Worm (Caenorhabditis elegans) whole organism, L3 larva: ENCODE data around the gene fbxb-95.

Experiments used
- R02D3.7 ChIP-seq: fragments of 150-350 bp; optimal IDR thresholded peaks from 2 replicates; lab custom pipeline; 2014; ENCODE audit warnings: missing biosample characterization, missing genetic modification characterization
- ama-1 ChIP-seq: fragments of 150-350 bp; optimal IDR thresholded peaks from 2 replicates; lab custom pipeline; 2018
- ceh-9 ChIP-seq: sonication (generic microtip); optimal IDR thresholded peaks from 2 replicates; lab custom pipeline; 2018; ENCODE audit warnings: missing biosample characterization, missing genetic modification characterization
- fos-1 ChIP-seq: fragments of 150-350 bp; optimal IDR thresholded peaks from 2 replicates; lab custom pipeline; 2014; ENCODE audit warnings: missing biosample characterization, missing genetic modification characterization
- nhr-12 ChIP-seq: fragments of 150-350 bp; optimal IDR thresholded peaks from 2 replicates; lab custom pipeline; 2014; ENCODE audit warnings: missing biosample characterization, missing genetic modification characterization
- nhr-237 ChIP-seq: fragments of 150-350 bp; optimal IDR thresholded peaks from 2 replicates; lab custom pipeline; 2014; ENCODE audit warnings: missing biosample characterization, missing genetic modification characterization
- nhr-25 ChIP-seq: sonication (generic microtip); optimal IDR thresholded peaks from 2 replicates; lab custom pipeline; 2017; ENCODE audit warnings: missing biosample characterization, missing genetic modification characterization
- nhr-43 ChIP-seq: sonication (generic microtip); optimal IDR thresholded peaks from 2 replicates; lab custom pipeline; 2016; ENCODE audit warnings: mild to moderate bottlenecking, missing genetic modification characterization, missing compliant biosample characterization; ENCODE audit not compliant: poor library complexity, severe bottlenecking
- nhr-77 ChIP-seq: fragments of 150-350 bp; optimal IDR thresholded peaks from 2 replicates; lab custom pipeline; 2014; ENCODE audit warnings: missing biosample characterization, missing genetic modification characterization
- unc-62 ChIP-seq: fragments of 150-350 bp; sonication (generic microtip); optimal IDR thresholded peaks from 4 replicates; lab custom pipeline; 2014; ENCODE audit warnings: missing biosample characterization, missing genetic modification reagents, missing genetic modification characterization
- ztf-11 ChIP-seq: fragments of 150-350 bp; optimal IDR thresholded peaks from 2 replicates; lab custom pipeline; 2014; ENCODE audit warnings: missing biosample characterization, missing genetic modification characterization

DNA sequence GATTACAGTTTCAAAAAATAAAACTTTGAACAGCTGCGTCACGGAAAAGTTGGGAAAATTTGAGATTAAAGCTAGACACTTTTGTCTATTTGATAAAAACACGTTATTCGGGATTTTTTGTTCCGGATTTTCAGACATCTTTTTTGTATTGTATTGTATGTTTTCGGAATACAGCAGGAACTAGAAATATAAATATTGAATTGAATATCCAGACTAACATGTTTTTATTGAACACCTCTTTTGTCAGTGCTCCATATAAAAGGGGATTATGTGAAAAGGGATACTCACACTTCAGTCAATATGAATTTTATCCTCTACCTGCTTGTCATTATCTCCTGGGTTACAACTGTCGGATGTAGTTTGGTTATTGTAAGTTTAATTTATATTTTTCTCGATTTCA lies 39.7 kb downstream of the fbxb-95 start, which contains the start of gene C16C4.1:
- TF ChIP-seq R02D3.7, result no peak
- no peak for TF ChIP-seq ama-1 (lab: Kevin White, UChicago)
- TF ChIP-seq nhr-12, result no peak
- no peak for TF ChIP-seq nhr-25
- no peak for TF ChIP-seq nhr-77
- TF ChIP-seq nhr-237 (tag; lab: Kevin White, UChicago), result no peak
- TF ChIP-seq ceh-9, result no peak
- TF ChIP-seq ztf-11 (tag; lab: Kevin White, UChicago), result no peak
- TF ChIP-seq nhr-43, result no peak
- TF ChIP-seq fos-1, result no peak
- no peak for TF ChIP-seq unc-62 (GFP tag; lab: Kevin White, UChicago)
